Fruit fly (Drosophila melanogaster) whole organism: Measurements from ENCODE around the gene Mabi.

Experiments
- CG8478 ChIP-seq: fragments of >200 bp; optimal IDR thresholded peaks from 2 replicates; lab custom pipeline; 2018; ENCODE audit warnings: inconsistent platforms
- EcR ChIP-seq, 2 experiments: fragments of >200 bp; optimal IDR thresholded peaks; 2 replicates each; lab custom pipeline; 2017; ENCODE audit warnings: missing biosample characterization in 2 of 2, missing genetic modification characterization in 2 of 2, missing genetic modification reagents in 2 of 2
- pan ChIP-seq: fragments of >200 bp; optimal IDR thresholded peaks from 2 replicates; lab custom pipeline; 2017

DNA sequence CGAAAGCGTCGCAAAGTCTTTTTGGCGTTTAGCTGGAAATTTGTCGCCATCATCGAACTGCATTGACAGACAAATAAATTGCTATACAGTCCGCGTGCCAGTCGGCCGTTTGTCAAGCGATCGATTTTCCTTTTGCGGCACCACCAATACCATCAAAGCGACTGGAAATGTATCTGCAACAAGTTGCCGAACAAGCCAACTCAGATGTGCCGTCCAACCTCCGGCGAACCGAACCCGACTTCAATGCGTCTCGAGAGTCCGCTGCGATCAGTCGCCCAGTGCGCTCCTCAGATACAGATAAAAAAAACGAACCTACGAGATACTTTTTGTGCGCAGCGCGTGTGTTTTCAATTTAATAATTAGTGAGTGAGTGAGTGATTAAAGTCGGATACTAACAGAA is 32.2 kb upstream of the Mabi start:
- TF ChIP-seq pan (lab: Kevin White, UChicago): no peak
- TF ChIP-seq EcR (GFP tag; optimal IDR thresholded peaks at IDR 0.05; lab: Kevin White, UChicago): no peak
- no peak for TF ChIP-seq CG8478 (lab: Kevin White, UChicago)
